Fruit fly (Drosophila melanogaster) S2 (cell line): ENCODE results near the gene CG3662.
A peak's percentile ranks its signal among the peaks of the same experiment; 100 is the strongest.

Source experiments
- CG8478 ChIP-seq: fragments of >200 bp; optimal IDR thresholded peaks from 2 replicates; lab custom pipeline; 2018
- CTCF ChIP-seq, 2 experiments: fragments of >200 bp; optimal IDR thresholded peaks; 2 replicates each; lab custom pipeline; 2018

DNA sequence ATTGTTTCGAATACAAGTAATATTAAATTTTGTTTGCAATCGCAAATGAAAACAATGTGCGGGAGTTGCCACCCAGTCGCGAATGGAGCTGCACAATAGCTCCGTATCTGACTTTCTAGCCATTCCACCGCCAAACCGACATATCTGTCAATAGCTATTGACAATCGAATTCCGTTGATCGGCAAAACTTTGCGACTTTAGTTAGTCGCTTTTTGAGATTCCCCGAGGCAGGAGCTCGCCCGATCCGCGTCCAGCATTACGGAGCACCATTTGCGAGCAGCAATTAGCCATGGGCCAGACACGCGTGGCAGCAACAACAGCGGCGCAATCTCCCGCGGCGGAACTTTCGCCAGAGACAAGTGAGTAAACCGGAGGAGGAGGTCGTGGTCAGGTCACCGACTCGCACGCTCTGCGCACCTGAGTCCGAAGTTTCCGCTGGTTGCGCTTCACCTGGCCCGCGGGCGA lies 31.6 kb downstream of the CG3662 start, which contains the start of the genes CG4291 and kraken:
- TF ChIP-seq CG8478 (lab: Kevin White, UChicago) (no peak), CTCF (optimal IDR thresholded peaks at IDR 0.05; lab: Kevin White, UChicago) (peak in 1 of 2 experiments; percentile 39)
